Worm (Caenorhabditis elegans) whole organism, L4/young adult: ENCODE data around the gene K08E5.5.

Experiments
- W03F9.2 ChIP-seq: fragments of 150-350 bp; optimal IDR thresholded peaks from 2 replicates; lab custom pipeline; 2014; ENCODE audit warnings: missing biosample characterization, missing genetic modification characterization
- dao-5 ChIP-seq: sonication (generic microtip); optimal IDR thresholded peaks from 2 replicates; lab custom pipeline; 2016; ENCODE audit warnings: missing genotype, missing genetic modification characterization, moderate library complexity, missing compliant biosample characterization
- him-1 ChIP-seq: sonication (generic microtip); optimal IDR thresholded peaks from 2 replicates; lab custom pipeline; 2016; ENCODE audit warnings: missing genotype, missing genetic modification reagents, missing genetic modification characterization, missing compliant biosample characterization

K08E5.5 gene

ce11 chrIII:10186160-10186559 is 25.9 kb upstream of the K08E5.5 start, which contains the start of gene unc-47:
TSS of gene unc-47 (minus strand) at chrIII:10186260.
- TF ChIP-seq him-1: no peak
- no peak for TF ChIP-seq W03F9.2 (tag; lab: Kevin White, UChicago)
- no peak for TF ChIP-seq dao-5 (tag; lab: Kevin White, UChicago)

ce11 chrIII:10181868-10182267 is 21.6 kb upstream of the K08E5.5 start:
- TF ChIP-seq him-1: no peak
- TF ChIP-seq W03F9.2 (tag; lab: Kevin White, UChicago): no peak
- TF ChIP-seq dao-5 (tag; lab: Kevin White, UChicago): no peak

- TF ChIP-seq dao-5 (tag; lab: Kevin White, UChicago): no peak
These were observed 19.2 kb upstream of the K08E5.5 start for ce11 chrIII:10179444-10179843.

- TF ChIP-seq W03F9.2 (tag; lab: Kevin White, UChicago) (no peak), him-1 (no peak), dao-5 (tag; lab: Kevin White, UChicago) (no peak)
These were observed 18.3 kb upstream of the K08E5.5 start for ce11 chrIII:10178552-10178951.

ce11 chrIII:10178023-10178422 is 17.7 kb upstream of the K08E5.5 start:
- TF ChIP-seq him-1: no peak
- TF ChIP-seq dao-5 (tag; lab: Kevin White, UChicago): no peak
- no peak for TF ChIP-seq W03F9.2 (tag; lab: Kevin White, UChicago)

ce11 chrIII:10170265-10170664 is 10.0 kb upstream of the K08E5.5 start:
- no peak for TF ChIP-seq him-1
- no peak for TF ChIP-seq dao-5 (tag; lab: Kevin White, UChicago)
- no peak for TF ChIP-seq W03F9.2 (tag; lab: Kevin White, UChicago)

- TF ChIP-seq dao-5 (tag; lab: Kevin White, UChicago) (no peak), W03F9.2 (tag; lab: Kevin White, UChicago) (no peak), him-1 (no peak)
These were observed 4.0 kb downstream of the K08E5.5 start for ce11 chrIII:10156269-10156668.

- TF ChIP-seq W03F9.2 (tag; lab: Kevin White, UChicago) (no peak), him-1 (no peak), dao-5 (tag; lab: Kevin White, UChicago) (no peak)
These were observed 5.3 kb downstream of the K08E5.5 start for ce11 chrIII:10154993-10155392.

- TF ChIP-seq dao-5 (tag; lab: Kevin White, UChicago) (no peak), him-1 (peak; percentile 50), W03F9.2 (tag; lab: Kevin White, UChicago) (no peak)
These were observed 7.3 kb downstream of the K08E5.5 start for ce11 chrIII:10153003-10153402.

ce11 chrIII:10152495-10152894 is 7.8 kb downstream of the K08E5.5 start, which contains the start of gene nac-3:
TSS of gene nac-3 (plus strand) at chrIII:10152795.
- no peak for TF ChIP-seq dao-5 (tag; lab: Kevin White, UChicago)
- TF ChIP-seq W03F9.2 (tag; lab: Kevin White, UChicago): no peak
- no peak for TF ChIP-seq him-1

- TF ChIP-seq W03F9.2 (tag; lab: Kevin White, UChicago): no peak
- peak; percentile 70 for TF ChIP-seq him-1
These were observed 8.6 kb downstream of the K08E5.5 start for ce11 chrIII:10151719-10152118.

- TF ChIP-seq dao-5 (tag; lab: Kevin White, UChicago) (no peak), him-1 (peak; percentile 3), W03F9.2 (tag; lab: Kevin White, UChicago) (no peak)
These were observed 9.6 kb downstream of the K08E5.5 start for ce11 chrIII:10150710-10151109.

ce11 chrIII:10149910-10150309 is 10.4 kb downstream of the K08E5.5 start:
- TF ChIP-seq W03F9.2 (tag; lab: Kevin White, UChicago) (no peak), him-1 (no peak), dao-5 (tag; lab: Kevin White, UChicago) (no peak)

- TF ChIP-seq dao-5 (tag; lab: Kevin White, UChicago) (no peak), W03F9.2 (tag; lab: Kevin White, UChicago) (no peak), him-1 (no peak)
These were observed 13.6 kb downstream of the K08E5.5 start, which contains the start of gene K08E5.1 for ce11 chrIII:10146701-10147100. TSS of gene K08E5.1 (minus strand) at chrIII:10146801.

ce11 chrIII:10140732-10141131 is 19.6 kb downstream of the K08E5.5 start, which contains the start of gene K08E5.6:
TSS of gene K08E5.6 (plus strand) at chrIII:10141032.
- TF ChIP-seq him-1 (no peak), W03F9.2 (tag; lab: Kevin White, UChicago) (no peak), dao-5 (tag; lab: Kevin White, UChicago) (no peak)
